In genomic region chrIV:10190586-10190985, ce11 we compare ENCODE assay signal across 4 worm cellular contexts.
TF ChIP-seq lines count a peak whose summit lies in the region.

No protein-coding gene starts in this region.

TF ChIP-seq in whole organism, late embryonic, 69 proteins besides CTCF, POLR2A, EP300 and RAD21:
- TF ChIP-seq rnt-1 (tag; optimal IDR thresholded peaks at IDR 0.05; lab: Kevin White, UChicago), result no peak
- TF ChIP-seq ceh-2 (tag; optimal IDR thresholded peaks at IDR 0.05; lab: Kevin White, UChicago), result no peak
- TF ChIP-seq ceh-34 (tag; optimal IDR thresholded peaks at IDR 0.05; lab: Kevin White, UChicago), result peak; percentile 52

TF ChIP-seq in whole organism, midembryonic, 9 proteins besides CTCF, POLR2A, EP300 and RAD21:
- 0 out of 2 replicates have a peak, but pooled peaks have one; percentile 22 for TF ChIP-seq flt-1 (GFP tag; IDR thresholded peaks at IDR 0.05; lab: Robert Waterston, UW)
- no peak for TF ChIP-seq klf-2 (GFP tag; conservative IDR thresholded peaks at IDR 0.05; lab: Robert Waterston, UW)
- TF ChIP-seq med-1 (GFP tag; optimal IDR thresholded peaks at IDR 0.05; lab: Kevin White, UChicago; ENCODE audit: insufficient read depth), result no peak

TF ChIP-seq in whole organism, mixed stage, embryonic, 35 proteins besides CTCF, POLR2A, EP300 and RAD21:
- TF ChIP-seq cnd-1 (tag; optimal IDR thresholded peaks at IDR 0.05; lab: Kevin White, UChicago) (peak; percentile 87), ceh-83 (GFP tag; optimal IDR thresholded peaks at IDR 0.05; lab: Kevin White, UChicago) (no peak), pha-4 (tag; optimal IDR thresholded peaks at IDR 0.05; lab: Kevin White, UChicago) (no peak)

TF ChIP-seq in whole organism, young adult, 124 proteins besides CTCF, POLR2A, EP300 and RAD21:
- TF ChIP-seq hmg-1.2 (GFP tag; IDR thresholded peaks at IDR 0.05; lab: Robert Waterston, UW), result peak; percentile 79
- no peak for TF ChIP-seq sptf-2 (GFP tag; optimal IDR thresholded peaks at IDR 0.05; lab: Kevin White, UChicago)
- no peak for TF ChIP-seq Y53F4B.3 (GFP tag; IDR thresholded peaks at IDR 0.05; lab: Robert Waterston, UW)
- TF ChIP-seq B0019.2 (GFP tag; conservative IDR thresholded peaks at IDR 0.05; lab: Robert Waterston, UW), result no peak
TF ChIP-seq in whole organism, young adult: peak in this region for 1.
